Fruit fly (Drosophila melanogaster) whole organism, prepupa: ENCODE measurements around the gene Atg13.

Source experiments
- Blimp-1 ChIP-seq: fragments of 200-800 bp; sonication (Bioruptor generic); optimal IDR thresholded peaks from 3 replicates; lab custom pipeline; 2017; ENCODE audit warnings: missing biosample characterization, missing genetic modification characterization, mild to moderate bottlenecking, moderate library complexity, missing genetic modification reagents
- CG11294 ChIP-seq: fragments of 200-800 bp; sonication (Bioruptor generic); IDR thresholded peaks from 2 replicates; pipeline ENCODE4 v1.3.6; 2022; ENCODE audit warnings: missing biosample characterization, missing genetic modification characterization
- CG11762 ChIP-seq: fragments of 200-800 bp; sonication (Bioruptor generic); optimal IDR thresholded peaks from 3 replicates; lab custom pipeline; 2016; ENCODE audit warnings: missing biosample characterization, missing genetic modification characterization; ENCODE audit not compliant: insufficient read depth
- CG15336 ChIP-seq: fragments of 200-800 bp; sonication (Bioruptor generic); IDR thresholded peaks from 2 replicates; pipeline ENCODE4 v1.3.6; 2022; ENCODE audit warnings: missing biosample characterization, missing genetic modification characterization
- CG16779 ChIP-seq: fragments of 200-800 bp; sonication (Bioruptor generic); optimal IDR thresholded peaks from 3 replicates; lab custom pipeline; 2017; ENCODE audit warnings: missing biosample characterization, mild to moderate bottlenecking, missing genetic modification characterization
- CG3032 ChIP-seq: fragments of 200-800 bp; optimal IDR thresholded peaks from 2 replicates; lab custom pipeline; 2019; ENCODE audit warnings: missing biosample characterization, mild to moderate bottlenecking, missing genetic modification characterization, moderate library complexity
- CG31627 ChIP-seq: fragments of 200-800 bp; sonication (Bioruptor generic); optimal IDR thresholded peaks from 3 replicates; lab custom pipeline; 2016; ENCODE audit warnings: missing biosample characterization, missing genetic modification characterization
- CG32006 ChIP-seq: fragments of 200-800 bp; sonication (Bioruptor generic); optimal IDR thresholded peaks from 3 replicates; lab custom pipeline; 2017; ENCODE audit warnings: missing biosample characterization, mild to moderate bottlenecking, missing genetic modification characterization
- CG3919 ChIP-seq: fragments of 200-800 bp; sonication (Bioruptor generic); optimal IDR thresholded peaks from 3 replicates; lab custom pipeline; 2016; ENCODE audit warnings: missing biosample characterization, missing genetic modification characterization
- CG4318 ChIP-seq: fragments of 200-800 bp; sonication (Bioruptor generic); optimal IDR thresholded peaks from 3 replicates; lab custom pipeline; 2017; ENCODE audit warnings: missing biosample characterization, mild to moderate bottlenecking, missing genetic modification characterization
- CG6163 ChIP-seq: fragments of 200-800 bp; sonication (Bioruptor generic); IDR thresholded peaks from 3 replicates; pipeline ENCODE4 v1.3.6; 2022; ENCODE audit warnings: missing biosample characterization, missing genetic modification characterization
- CG6792 ChIP-seq: fragments of 200-800 bp; sonication (Bioruptor generic); optimal IDR thresholded peaks from 3 replicates; lab custom pipeline; 2016; ENCODE audit warnings: missing biosample characterization, missing genetic modification characterization
- CG6854 ChIP-seq: fragments of 200-800 bp; sonication (Bioruptor generic); optimal IDR thresholded peaks from 2 replicates; lab custom pipeline; 2017; ENCODE audit warnings: missing biosample characterization, mild to moderate bottlenecking, missing genetic modification characterization
- CG7368 ChIP-seq: fragments of 200-800 bp; sonication (Bioruptor generic); optimal IDR thresholded peaks from 3 replicates; lab custom pipeline; 2016; ENCODE audit warnings: missing biosample characterization, missing genetic modification characterization
- CG8119 ChIP-seq: fragments of 200-800 bp; sonication (Bioruptor generic); IDR thresholded peaks from 3 replicates; pipeline ENCODE4 v1.3.6; 2022; ENCODE audit warnings: missing biosample characterization, missing genetic modification characterization
- CG8319 ChIP-seq: fragments of 200-800 bp; sonication (Bioruptor generic); optimal IDR thresholded peaks from 3 replicates; lab custom pipeline; 2016; ENCODE audit warnings: missing biosample characterization, missing genetic modification characterization
- CG8632 ChIP-seq: fragments of 200-800 bp; sonication (Bioruptor generic); optimal IDR thresholded peaks from 3 replicates; lab custom pipeline; 2016; ENCODE audit warnings: missing biosample characterization, missing genetic modification characterization
- CG9139 ChIP-seq: fragments of 200-800 bp; sonication (Bioruptor generic); optimal IDR thresholded peaks from 3 replicates; lab custom pipeline; 2017; ENCODE audit warnings: missing biosample characterization, mild to moderate bottlenecking, missing genetic modification characterization
- Eip75B ChIP-seq: fragments of 200-800 bp; sonication (Bioruptor generic); optimal IDR thresholded peaks from 3 replicates; lab custom pipeline; 2016; ENCODE audit warnings: missing biosample characterization, missing genetic modification characterization
- Eip78C ChIP-seq: fragments of 200-800 bp; sonication (Bioruptor generic); peaks from one replicate; lab custom pipeline; 2016; ENCODE audit warnings: missing biosample characterization, missing genetic modification characterization
- Eip93F ChIP-seq: fragments of 200-800 bp; sonication (Bioruptor generic); optimal IDR thresholded peaks from 2 replicates; lab custom pipeline; 2016; ENCODE audit warnings: missing biosample characterization, mild to moderate bottlenecking, missing genetic modification characterization
- Ets21C ChIP-seq: fragments of 200-800 bp; sonication (Bioruptor generic); optimal IDR thresholded peaks from 3 replicates; lab custom pipeline; 2016; ENCODE audit warnings: missing biosample characterization, missing genetic modification characterization
- Hr38 ChIP-seq: sonication (Bioruptor generic); optimal IDR thresholded peaks from 2 replicates; lab custom pipeline; 2016; ENCODE audit warnings: missing biosample characterization, missing genetic modification characterization
- Met ChIP-seq: fragments of 200-800 bp; sonication (Bioruptor generic); optimal IDR thresholded peaks from 3 replicates; lab custom pipeline; 2016; ENCODE audit warnings: missing biosample characterization, missing genetic modification characterization
- OdsH ChIP-seq: fragments of 200-800 bp; sonication (Bioruptor generic); optimal IDR thresholded peaks from 3 replicates; lab custom pipeline; 2016; ENCODE audit warnings: missing biosample characterization, missing genetic modification characterization
- Sox14 ChIP-seq: fragments of 200-800 bp; sonication (Bioruptor generic); optimal IDR thresholded peaks from 3 replicates; lab custom pipeline; 2016; ENCODE audit warnings: missing biosample characterization, missing genetic modification characterization
- achi ChIP-seq: fragments of 200-800 bp; sonication (Bioruptor generic); optimal IDR thresholded peaks from 3 replicates; lab custom pipeline; 2016; ENCODE audit warnings: missing biosample characterization, missing genetic modification characterization
- acj6 ChIP-seq: fragments of 200-800 bp; sonication (Bioruptor generic); optimal IDR thresholded peaks from 3 replicates; lab custom pipeline; 2016; ENCODE audit warnings: missing biosample characterization, missing genetic modification characterization
- cyc ChIP-seq: fragments of 200-800 bp; sonication (Bioruptor generic); optimal IDR thresholded peaks from 3 replicates; lab custom pipeline; 2016; ENCODE audit warnings: missing biosample characterization, missing genetic modification characterization
- dsx ChIP-seq: fragments of 200-800 bp; optimal IDR thresholded peaks from 3 replicates; lab custom pipeline; 2019; ENCODE audit warnings: missing biosample characterization, mild to moderate bottlenecking, missing genetic modification characterization, moderate library complexity; ENCODE audit not compliant: poor library complexity, severe bottlenecking
- fd59A ChIP-seq: fragments of 200-800 bp; sonication (Bioruptor generic); optimal IDR thresholded peaks from 2 replicates; lab custom pipeline; 2017; ENCODE audit warnings: missing biosample characterization, mild to moderate bottlenecking, missing genetic modification characterization, missing genetic modification reagents
- fd85E ChIP-seq: fragments of 200-800 bp; sonication (Bioruptor generic); optimal IDR thresholded peaks from 3 replicates; lab custom pipeline; 2016; ENCODE audit warnings: missing biosample characterization, missing genetic modification characterization
- fkh ChIP-seq: fragments of 200-800 bp; sonication (Bioruptor generic); optimal IDR thresholded peaks from 3 replicates; lab custom pipeline; 2017; ENCODE audit warnings: missing biosample characterization, mild to moderate bottlenecking, missing genetic modification characterization, moderate library complexity
- lz ChIP-seq: fragments of 200-800 bp; sonication (Bioruptor generic); optimal IDR thresholded peaks from 3 replicates; lab custom pipeline; 2016; ENCODE audit warnings: missing biosample characterization, missing genetic modification characterization
- net ChIP-seq: fragments of 200-800 bp; sonication (Bioruptor generic); optimal IDR thresholded peaks from 3 replicates; lab custom pipeline; 2016; ENCODE audit warnings: missing biosample characterization, missing genetic modification characterization
- salr ChIP-seq, 2 experiments: fragments of 200-800 bp; sonication (Bioruptor generic); optimal IDR thresholded peaks; 3 replicates each; lab custom pipeline; 2016 to 2018; ENCODE audit warnings: missing biosample characterization in 2 of 2, missing genetic modification characterization in 2 of 2, mild to moderate bottlenecking in 1 of 2
- spab ChIP-seq: fragments of 200-800 bp; sonication (Bioruptor generic); optimal IDR thresholded peaks from 2 replicates; lab custom pipeline; 2017; ENCODE audit warnings: missing biosample characterization, mild to moderate bottlenecking, missing genetic modification characterization, missing genetic modification reagents
- ss ChIP-seq, 2 experiments: fragments of 200-800 bp; sonication (Bioruptor generic); optimal IDR thresholded peaks; 2 replicates in 1 of 2; 3 replicates in 1 of 2; lab custom pipeline; 2017 to 2018; ENCODE audit warnings: mild to moderate bottlenecking in 2 of 2, missing biosample characterization in 2 of 2, missing genetic modification characterization in 2 of 2, moderate library complexity in 1 of 2
- svp ChIP-seq: fragments of 200-800 bp; sonication (Bioruptor generic); peaks from one replicate; lab custom pipeline; 2016; ENCODE audit warnings: missing biosample characterization, missing genetic modification characterization
- topi ChIP-seq: fragments of 200-800 bp; sonication (Bioruptor generic); optimal IDR thresholded peaks from 3 replicates; lab custom pipeline; 2016; ENCODE audit warnings: missing biosample characterization, missing genetic modification characterization
- vri ChIP-seq: fragments of 200-800 bp; sonication (Bioruptor generic); optimal IDR thresholded peaks from 3 replicates; lab custom pipeline; 2016; ENCODE audit warnings: missing biosample characterization, mild to moderate bottlenecking, missing genetic modification characterization

The Atg13 gene

DNA sequence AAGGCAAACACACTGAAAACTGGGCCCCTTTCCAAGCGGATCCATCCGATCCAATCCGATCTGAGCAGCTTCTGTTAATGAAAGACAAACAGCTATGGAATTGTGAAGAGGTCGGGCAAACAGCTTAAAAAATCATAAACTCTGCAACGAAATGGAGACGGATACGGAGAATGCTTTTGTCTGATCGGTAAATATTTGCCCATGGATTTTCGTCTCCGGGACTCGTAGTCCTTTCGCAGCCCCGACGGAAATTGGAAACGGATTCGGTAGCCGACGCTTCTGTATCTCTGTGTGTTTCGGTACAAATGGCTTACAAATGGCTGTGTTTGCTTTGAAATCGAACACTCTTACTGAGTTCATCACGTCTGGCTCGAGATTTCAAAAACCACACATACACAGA, 22.7 kb upstream of the Atg13 start:
- peak; percentile 33 for TF ChIP-seq fkh (GFP tag; lab: Kevin White, UChicago)
- TF ChIP-seq lz (GFP tag; lab: Kevin White, UChicago), result no peak
- no peak for TF ChIP-seq CG31627
- TF ChIP-seq fd59A (GFP tag; lab: Kevin White, UChicago), result no peak
- TF ChIP-seq CG3032 (tag; lab: Kevin White, UChicago), result no peak
- TF ChIP-seq CG15336, result no peak
- TF ChIP-seq topi (GFP tag; lab: Kevin White, UChicago), result no peak
- TF ChIP-seq salr (GFP tag; optimal IDR thresholded peaks at IDR 0.05; lab: Kevin White, UChicago), result no peak

DNA sequence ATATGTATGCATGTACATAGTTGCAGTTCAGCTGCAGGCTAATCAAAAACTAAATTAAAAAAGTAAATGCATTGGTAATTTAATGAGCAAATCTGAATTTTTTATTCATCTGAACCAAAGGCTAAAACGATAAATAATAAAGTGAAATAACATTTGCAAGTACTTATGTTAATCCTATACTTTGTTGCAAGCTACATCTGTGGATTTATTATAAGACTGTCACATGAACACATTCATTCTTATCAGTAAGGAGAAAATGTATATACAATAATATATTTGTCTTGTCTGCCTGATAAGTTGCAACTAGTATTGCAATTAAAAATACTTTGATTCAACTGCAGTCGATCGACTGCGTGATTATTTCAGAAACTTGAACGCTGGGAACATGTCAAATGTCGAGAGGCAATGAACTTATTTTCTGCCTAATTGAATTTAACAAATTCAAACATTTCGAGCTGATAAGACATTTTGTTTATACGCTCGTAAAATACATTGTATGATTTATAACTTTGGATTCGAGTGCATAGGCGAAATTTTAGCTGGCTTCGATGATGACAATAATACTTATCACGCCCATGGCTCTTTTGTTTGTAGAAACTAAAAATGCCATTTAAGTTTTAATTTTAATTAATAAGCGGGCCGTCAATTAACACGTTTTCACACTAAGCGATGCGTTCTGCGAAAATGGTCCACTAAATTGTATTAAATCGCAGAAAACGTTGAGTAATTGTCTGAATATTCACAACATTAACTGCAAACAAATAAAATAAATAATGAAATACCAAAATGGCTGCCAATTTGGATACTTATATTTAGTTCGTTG, 21.4 kb upstream of the Atg13 start:
- TF ChIP-seq dsx (peak; percentile 93), cyc (GFP tag; lab: Kevin White, UChicago) (no peak), svp (GFP tag; lab: Kevin White, UChicago) (peak; percentile 62)

DNA sequence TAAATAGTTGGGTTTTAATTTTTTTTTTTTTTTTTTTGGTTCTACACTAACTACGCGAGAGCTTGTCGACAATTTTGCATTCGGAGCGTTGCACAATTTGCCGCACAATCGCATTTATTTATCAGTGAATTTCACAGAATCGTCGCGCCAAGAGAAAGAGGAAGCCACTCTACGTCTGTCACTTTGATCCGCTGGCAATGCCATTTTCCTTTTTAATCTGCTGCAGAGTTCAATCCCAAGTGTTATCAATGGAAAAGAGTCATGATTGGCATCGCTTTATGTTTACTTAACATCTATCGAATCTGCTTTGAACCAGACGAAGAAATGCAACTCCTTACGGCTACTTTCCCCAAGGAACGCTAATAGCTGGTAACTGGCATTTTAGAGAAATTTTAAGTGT, 20.0 kb upstream of the Atg13 start:
- TF ChIP-seq achi (GFP tag; lab: Kevin White, UChicago) (no peak), CG3919 (GFP tag; lab: Kevin White, UChicago) (no peak), Eip75B (no peak), CG6792 (GFP tag; lab: Kevin White, UChicago) (no peak), CG16779 (tag; lab: Kevin White, UChicago) (no peak), Sox14 (GFP tag; lab: Kevin White, UChicago) (no peak), dsx (peak; percentile 54), Met (GFP tag; lab: Kevin White, UChicago) (no peak), svp (GFP tag; lab: Kevin White, UChicago) (peak; percentile 99), topi (GFP tag; lab: Kevin White, UChicago) (no peak)
- TF ChIP-seq, all 60 proteins: peak for 2

DNA sequence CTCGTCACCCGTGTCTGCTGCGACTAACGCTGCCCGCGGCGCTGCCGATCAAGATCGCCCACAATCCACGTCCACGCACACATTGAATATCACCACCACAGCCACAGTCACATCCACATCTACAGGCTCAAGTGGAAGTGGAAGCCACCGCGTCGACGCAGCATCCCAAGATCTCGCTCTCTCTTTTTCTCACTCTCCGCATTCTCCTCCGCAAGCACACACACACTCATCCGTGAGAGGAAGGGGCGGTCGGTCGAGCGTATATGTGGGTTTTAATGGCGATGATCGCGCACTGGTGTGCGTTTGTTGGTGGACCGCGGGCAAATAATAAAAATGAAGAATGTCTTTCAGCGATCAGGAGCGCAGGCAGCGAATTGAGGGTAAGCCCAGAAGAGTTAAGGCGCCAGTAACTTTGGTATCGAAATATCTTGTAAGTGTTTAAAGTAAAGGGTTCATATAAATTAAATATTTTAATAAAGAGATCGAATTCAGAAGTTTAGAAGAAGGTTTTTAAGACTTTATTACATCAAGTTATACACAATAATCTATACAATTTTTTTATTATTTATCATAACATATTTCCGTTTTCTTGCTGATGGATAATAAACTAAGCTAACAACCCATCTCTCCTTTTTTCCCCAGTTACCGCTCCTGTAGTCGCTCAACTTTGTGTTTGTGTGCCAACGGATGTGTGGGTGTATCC, 15.7 kb upstream of the Atg13 start, which contains the start of gene Poxm:
TSS of gene Poxm (minus strand) at position 25 of the 703 bp plus-strand sequence.
- TF ChIP-seq CG3032 (tag; lab: Kevin White, UChicago) (peak; percentile 98), Eip93F (peak; percentile 24), CG4318 (GFP tag; lab: Kevin White, UChicago) (peak; percentile 98), CG11294 (GFP tag; lab: Robert Waterston, UW) (peak; percentile 87), CG8319 (GFP tag; lab: Kevin White, UChicago) (peak; percentile 93), CG3919 (GFP tag; lab: Kevin White, UChicago) (peak; percentile 98), CG6854 (peak; percentile 85), ss (GFP tag; optimal IDR thresholded peaks at IDR 0.05; lab: Kevin White, UChicago) (peak; percentile 93 to 97), Hr38 (GFP tag; lab: Kevin White, UChicago) (no peak), OdsH (GFP tag; lab: Kevin White, UChicago) (peak; percentile 98), Ets21C (GFP tag; lab: Kevin White, UChicago) (peak; percentile 82), Eip78C (GFP tag; lab: Kevin White, UChicago) (peak; percentile 99), CG9139 (GFP tag; lab: Kevin White, UChicago) (peak; percentile 89), acj6 (GFP tag; lab: Kevin White, UChicago) (peak; percentile 97), CG15336 (peak; percentile 94), fkh (GFP tag; lab: Kevin White, UChicago) (peak; percentile 78), CG32006 (GFP tag; lab: Kevin White, UChicago) (peak; percentile 99), CG8632 (peak; percentile 94), Eip75B (peak; percentile 90), topi (GFP tag; lab: Kevin White, UChicago) (peak; percentile 94), CG11762 (GFP tag; lab: Kevin White, UChicago) (peak; percentile 94), CG6163 (peak; percentile 88), fd85E (GFP tag; lab: Kevin White, UChicago) (peak; percentile 60), achi (GFP tag; lab: Kevin White, UChicago) (peak; percentile 96), CG7368 (GFP tag; lab: Kevin White, UChicago) (peak; percentile 93), Met (GFP tag; lab: Kevin White, UChicago) (peak; percentile 91), spab (GFP tag; lab: Kevin White, UChicago) (peak; percentile 95), Blimp-1 (GFP tag; lab: Kevin White, UChicago) (peak; percentile 89), net (GFP tag; lab: Kevin White, UChicago) (peak; percentile 95), dsx (peak; percentile 95), vri (GFP tag; lab: Kevin White, UChicago) (peak; percentile 64), CG8119 (GFP tag; lab: Robert Waterston, UW) (peak; percentile 97), cyc (GFP tag; lab: Kevin White, UChicago) (peak; percentile 93), fd59A (GFP tag; lab: Kevin White, UChicago) (peak; percentile 96)
